Fruit fly (Drosophila melanogaster) whole organism, embryonic: ENCODE data around the gene SPH93.

ENCODE experiments used
- Antp ChIP-seq: fragments of 200-800 bp; sonication (Bioruptor generic); optimal IDR thresholded peaks from 3 replicates; lab custom pipeline; 2016; ENCODE audit warnings: missing biosample characterization, missing genetic modification characterization
- Atf-2 ChIP-seq: fragments of 200-800 bp; sonication (Bioruptor generic); optimal IDR thresholded peaks from 2 replicates; lab custom pipeline; 2016; ENCODE audit warnings: missing biosample characterization, missing genetic modification characterization
- Blimp-1 ChIP-seq: fragments of 200-800 bp; sonication (Bioruptor generic); optimal IDR thresholded peaks from 3 replicates; lab custom pipeline; 2018; ENCODE audit warnings: missing biosample characterization, missing genetic modification characterization, mild to moderate bottlenecking, moderate library complexity, missing genetic modification reagents
- BtbVII ChIP-seq: fragments of 200-800 bp; sonication (Bioruptor generic); optimal IDR thresholded peaks from 3 replicates; lab custom pipeline; 2017; ENCODE audit warnings: missing biosample characterization, mild to moderate bottlenecking, missing genetic modification characterization
- CG10274 ChIP-seq: fragments of 200-800 bp; sonication (Bioruptor generic); optimal IDR thresholded peaks from 3 replicates; lab custom pipeline; 2017; ENCODE audit warnings: missing biosample characterization, mild to moderate bottlenecking, missing genetic modification characterization
- CG10565 ChIP-seq: fragments of 200-800 bp; sonication (Bioruptor generic); optimal IDR thresholded peaks from 3 replicates; lab custom pipeline; 2016; ENCODE audit warnings: missing biosample characterization, mild to moderate bottlenecking, missing genetic modification characterization
- CG11723 ChIP-seq: fragments of 200-800 bp; sonication (Bioruptor generic); optimal IDR thresholded peaks from 2 replicates; lab custom pipeline; 2017; ENCODE audit warnings: missing biosample characterization, mild to moderate bottlenecking, missing genetic modification characterization
- CG12071 ChIP-seq: fragments of 200-800 bp; sonication (Bioruptor generic); optimal IDR thresholded peaks from 3 replicates; lab custom pipeline; 2018; ENCODE audit warnings: missing biosample characterization, mild to moderate bottlenecking, missing genetic modification characterization
- CG12104 ChIP-seq: fragments of 200-800 bp; sonication (Bioruptor generic); optimal IDR thresholded peaks from 3 replicates; lab custom pipeline; 2016; ENCODE audit warnings: missing biosample characterization, missing genetic modification characterization
- CG12236 ChIP-seq: fragments of 200-800 bp; sonication (Bioruptor generic); optimal IDR thresholded peaks from 2 replicates; lab custom pipeline; 2016; ENCODE audit warnings: missing biosample characterization, missing genetic modification characterization
- CG12659 ChIP-seq: fragments of 200-800 bp; sonication (Bioruptor generic); optimal IDR thresholded peaks from 3 replicates; lab custom pipeline; 2017; ENCODE audit warnings: mild to moderate bottlenecking, missing biosample characterization, missing genetic modification reagents, missing genetic modification characterization
- CG12769 ChIP-seq: fragments of 200-800 bp; sonication (Bioruptor generic); optimal IDR thresholded peaks from 2 replicates; lab custom pipeline; 2019; ENCODE audit warnings: missing biosample characterization, mild to moderate bottlenecking, missing genetic modification characterization, moderate library complexity
- CG13424 ChIP-seq: fragments of 200-800 bp; sonication (Bioruptor generic); optimal IDR thresholded peaks from 2 replicates; lab custom pipeline; 2019; ENCODE audit warnings: missing biosample characterization, mild to moderate bottlenecking, missing genetic modification characterization, moderate library complexity
- CG14014 ChIP-seq: fragments of 200-800 bp; sonication (Bioruptor generic); IDR thresholded peaks from 2 replicates; pipeline ENCODE4 v1.3.6; 2022; ENCODE audit warnings: missing biosample characterization, missing genetic modification characterization
- CG14667 ChIP-seq: fragments of 200-800 bp; sonication (Bioruptor generic); IDR thresholded peaks from 2 replicates; pipeline ENCODE4 v1.3.6; 2022; ENCODE audit warnings: missing biosample characterization, missing genetic modification characterization
- CG17186 ChIP-seq: fragments of 200-800 bp; sonication (Bioruptor generic); optimal IDR thresholded peaks from 3 replicates; lab custom pipeline; 2017; ENCODE audit warnings: missing biosample characterization, missing genetic modification reagents, missing genetic modification characterization
- CG17385 ChIP-seq: fragments of 200-800 bp; sonication (Bioruptor generic); optimal IDR thresholded peaks from 3 replicates; lab custom pipeline; 2018; ENCODE audit warnings: missing biosample characterization, mild to moderate bottlenecking, missing genetic modification characterization
- CG2678 ChIP-seq: fragments of 200-800 bp; sonication (Bioruptor generic); optimal IDR thresholded peaks from 3 replicates; lab custom pipeline; 2019; ENCODE audit warnings: missing biosample characterization, mild to moderate bottlenecking, missing genetic modification characterization, moderate library complexity
- CG30431 ChIP-seq: fragments of 200-800 bp; sonication (Bioruptor generic); optimal IDR thresholded peaks from 2 replicates; lab custom pipeline; 2017; ENCODE audit warnings: missing biosample characterization, missing genetic modification characterization
- CG34376 ChIP-seq: fragments of 200-800 bp; sonication (Bioruptor generic); optimal IDR thresholded peaks from 2 replicates; lab custom pipeline; 2018; ENCODE audit warnings: missing biosample characterization, mild to moderate bottlenecking, missing genetic modification characterization
- CG4854 ChIP-seq: fragments of 200-800 bp; sonication (Bioruptor generic); optimal IDR thresholded peaks from 2 replicates; lab custom pipeline; 2016; ENCODE audit warnings: missing biosample characterization, missing genetic modification characterization, inconsistent platforms
- CG6654 ChIP-seq: fragments of 200-800 bp; sonication (Bioruptor generic); optimal IDR thresholded peaks from 2 replicates; lab custom pipeline; 2017; ENCODE audit warnings: missing biosample characterization, mild to moderate bottlenecking, missing genetic modification characterization
- CG7786 ChIP-seq: fragments of 200-800 bp; sonication (Bioruptor generic); optimal IDR thresholded peaks from 2 replicates; lab custom pipeline; 2016; ENCODE audit warnings: missing biosample characterization, missing genetic modification characterization
- CG9932 ChIP-seq: fragments of 200-800 bp; sonication (Bioruptor generic); IDR thresholded peaks from 2 replicates; pipeline ENCODE4 v1.3.6; 2022; ENCODE audit warnings: missing biosample characterization, missing genetic modification characterization
- CrebB ChIP-seq: fragments of 200-800 bp; sonication (Bioruptor generic); optimal IDR thresholded peaks from 3 replicates; lab custom pipeline; 2018; ENCODE audit warnings: missing biosample characterization, mild to moderate bottlenecking, missing genetic modification characterization
- D19B ChIP-seq: fragments of 200-800 bp; sonication (Bioruptor generic); optimal IDR thresholded peaks from 2 replicates; lab custom pipeline; 2017; ENCODE audit warnings: missing biosample characterization, mild to moderate bottlenecking, missing genetic modification characterization
- Dll ChIP-seq: fragments of 200-800 bp; sonication (Bioruptor generic); IDR thresholded peaks from 4 replicates; pipeline ENCODE4 v1.3.6; 2022; ENCODE audit warnings: missing biosample characterization, missing genetic modification characterization; ENCODE audit not compliant: partially characterized antibody
- Elba2 ChIP-seq: fragments of 200-800 bp; sonication (Bioruptor generic); optimal IDR thresholded peaks from 3 replicates; lab custom pipeline; 2016; ENCODE audit warnings: missing biosample characterization, missing genetic modification characterization
- Fer1 ChIP-seq: fragments of 200-800 bp; sonication (Bioruptor generic); optimal IDR thresholded peaks from 2 replicates; lab custom pipeline; 2017; ENCODE audit warnings: missing biosample characterization, mild to moderate bottlenecking, missing genetic modification characterization
- Lpt ChIP-seq: fragments of >200 bp; optimal IDR thresholded peaks from 2 replicates; lab custom pipeline; 2018; ENCODE audit warnings: missing biosample characterization, missing genetic modification characterization
- Pdp1 ChIP-seq, 2 experiments: fragments of 200-800 bp; sonication (Bioruptor generic); optimal IDR thresholded peaks; 3 replicates each; lab custom pipeline; 2016; ENCODE audit warnings: missing biosample characterization in 2 of 2, missing genetic modification characterization in 2 of 2, mild to moderate bottlenecking in 1 of 2, moderate library complexity in 1 of 2
- Rfx ChIP-seq: fragments of 200-800 bp; sonication (Bioruptor generic); IDR thresholded peaks from 2 replicates; pipeline ENCODE4 v1.3.6; 2022; ENCODE audit warnings: missing biosample characterization, missing genetic modification characterization
- YL-1 ChIP-seq: fragments of 200-800 bp; sonication (Bioruptor generic); optimal IDR thresholded peaks from 3 replicates; lab custom pipeline; 2017; ENCODE audit warnings: missing biosample characterization, mild to moderate bottlenecking, missing genetic modification characterization
- ab ChIP-seq: fragments of 200-800 bp; sonication (Bioruptor generic); optimal IDR thresholded peaks from 2 replicates; lab custom pipeline; 2016; ENCODE audit warnings: missing biosample characterization, missing genetic modification characterization
- al ChIP-seq: fragments of 200-800 bp; sonication (Bioruptor generic); IDR thresholded peaks from 2 replicates; pipeline ENCODE4 v1.3.6; 2022; ENCODE audit warnings: missing biosample characterization, missing genetic modification characterization
- cas ChIP-seq: fragments of 200-800 bp; sonication (Bioruptor generic); IDR thresholded peaks from 2 replicates; pipeline ENCODE4 v1.3.6; 2022; ENCODE audit warnings: missing biosample characterization, missing genetic modification characterization
- cg ChIP-seq: fragments of 200-800 bp; sonication (Bioruptor generic); optimal IDR thresholded peaks from 3 replicates; lab custom pipeline; 2019; ENCODE audit warnings: missing biosample characterization, mild to moderate bottlenecking, missing genetic modification characterization, moderate library complexity
- danr ChIP-seq: fragments of 200-800 bp; sonication (Bioruptor generic); IDR thresholded peaks from 2 replicates; pipeline ENCODE4 v1.3.6; 2022; ENCODE audit warnings: missing biosample characterization, missing genetic modification characterization
- emc ChIP-seq: fragments of 200-800 bp; sonication (Bioruptor generic); optimal IDR thresholded peaks from 2 replicates; lab custom pipeline; 2016; ENCODE audit warnings: missing biosample characterization, missing genetic modification characterization
- eyg ChIP-seq: fragments of 200-800 bp; sonication (Bioruptor generic); optimal IDR thresholded peaks from 3 replicates; lab custom pipeline; 2016; ENCODE audit warnings: missing biosample characterization, missing genetic modification characterization
- fd64A ChIP-seq: fragments of 200-800 bp; sonication (Bioruptor generic); optimal IDR thresholded peaks from 3 replicates; lab custom pipeline; 2018; ENCODE audit warnings: missing biosample characterization, mild to moderate bottlenecking, missing genetic modification characterization
- lab ChIP-seq: fragments of 200-800 bp; sonication (Bioruptor generic); optimal IDR thresholded peaks from 3 replicates; lab custom pipeline; 2017; ENCODE audit warnings: missing biosample characterization, missing genetic modification characterization, mild to moderate bottlenecking, moderate library complexity, missing genetic modification reagents
- mld ChIP-seq: fragments of 200-800 bp; sonication (Bioruptor generic); IDR thresholded peaks from 3 replicates; pipeline ENCODE4 v1.3.6; 2022; ENCODE audit warnings: missing biosample characterization, missing genetic modification characterization; ENCODE audit not compliant: partially characterized antibody
- oc ChIP-seq: fragments of 200-800 bp; sonication (Bioruptor generic); optimal IDR thresholded peaks from 2 replicates; lab custom pipeline; 2018; ENCODE audit warnings: missing biosample characterization, mild to moderate bottlenecking, missing genetic modification characterization, moderate library complexity
- sisA ChIP-seq: fragments of 200-800 bp; sonication (Bioruptor generic); IDR thresholded peaks from 2 replicates; pipeline ENCODE4 v1.3.6; 2022; ENCODE audit warnings: missing biosample characterization, missing genetic modification characterization
- sna ChIP-seq: fragments of 200-800 bp; sonication (Bioruptor generic); IDR thresholded peaks from 2 replicates; pipeline ENCODE4 v1.3.6; 2022; ENCODE audit warnings: missing biosample characterization, missing genetic modification characterization; ENCODE audit not compliant: partially characterized antibody
- stc ChIP-seq: fragments of 200-800 bp; sonication (Bioruptor generic); IDR thresholded peaks from 2 replicates; pipeline ENCODE4 v1.3.6; 2022; ENCODE audit warnings: missing biosample characterization, missing genetic modification characterization
- wor ChIP-seq: fragments of 200-800 bp; sonication (Bioruptor generic); IDR thresholded peaks from 2 replicates; pipeline ENCODE4 v1.3.6; 2022; ENCODE audit warnings: missing biosample characterization, missing genetic modification characterization
- z ChIP-seq: fragments of 200-800 bp; sonication (Bioruptor generic); IDR thresholded peaks from 3 replicates; pipeline ENCODE4 v1.3.6; 2022; ENCODE audit warnings: missing biosample characterization, missing genetic modification characterization

Gene SPH93

DNA sequence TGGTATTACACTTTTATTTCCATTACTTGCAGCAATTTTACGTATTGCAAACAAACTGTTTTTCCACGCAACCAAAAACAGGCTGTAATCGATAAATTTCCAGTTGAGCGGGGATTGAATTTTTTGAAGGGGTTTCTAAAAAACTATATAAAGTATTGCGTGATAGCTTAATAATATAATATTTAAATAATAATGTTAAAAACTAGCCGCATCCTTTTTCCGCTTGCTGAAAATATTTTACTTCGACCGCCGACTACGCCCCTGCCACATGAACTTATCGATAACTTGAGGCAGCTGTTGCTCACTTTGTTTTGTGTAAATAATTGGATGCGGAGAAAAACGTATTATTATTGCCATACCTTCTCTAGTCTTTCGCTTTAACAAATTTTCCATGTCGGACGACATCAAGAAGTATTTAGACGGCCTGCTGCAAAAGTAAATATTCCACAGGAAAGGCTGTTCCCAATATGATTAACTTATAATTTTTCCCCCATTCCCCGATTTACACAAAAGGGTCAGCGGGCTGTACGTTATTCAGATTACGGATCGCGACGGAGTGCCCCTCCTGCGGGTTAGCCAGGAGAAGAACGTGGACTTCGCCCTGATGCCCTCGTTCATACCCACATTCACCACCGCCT, 25.3 kb upstream of the SPH93 start, which contains the start of the genes fws and Lamtor3 (continued):
- TF ChIP-seq oc (peak; percentile 99), CG30431 (peak; percentile 98), Lpt (GFP tag; lab: Kevin White, UChicago) (no peak), wor (GFP tag; lab: Robert Waterston, UW) (peak; percentile 99), CG17385 (peak; percentile 96), CG4854 (GFP tag; lab: Kevin White, UChicago) (peak; percentile 89), mld (GFP tag; lab: Robert Waterston, UW) (peak; percentile 49; the same call in 1 of the 3 replicates), CG14667 (GFP tag; lab: Robert Waterston, UW) (peak; percentile 99), emc (GFP tag; lab: Kevin White, UChicago) (peak; percentile 52), Rfx (GFP tag; lab: Robert Waterston, UW) (peak; percentile 99), al (GFP tag; lab: Robert Waterston, UW) (peak; percentile 99), CG10565 (GFP tag; lab: Kevin White, UChicago) (peak; percentile 74), CG6654 (peak; percentile 91), Dll (GFP tag; lab: Robert Waterston, UW) (peak; percentile 74), CG10274 (GFP tag; lab: Kevin White, UChicago) (peak; percentile 84), YL-1 (GFP tag; lab: Kevin White, UChicago) (peak; percentile 92), sisA (GFP tag; lab: Robert Waterston, UW) (peak; percentile 98), CrebB (peak; percentile 95), Atf-2 (GFP tag; lab: Kevin White, UChicago) (peak; percentile 68), sna (GFP tag; lab: Robert Waterston, UW) (0 out of 2 replicates have a peak, but pooled peaks have one; percentile 40), CG9932 (peak; percentile 99), CG2678 (peak; percentile 98), CG13424 (peak; percentile 97), danr (GFP tag; lab: Robert Waterston, UW) (peak; percentile 97), ab (GFP tag; lab: Kevin White, UChicago) (peak; percentile 81), CG14014 (peak; percentile 99), CG34376 (GFP tag; lab: Kevin White, UChicago) (peak; percentile 79), CG12104 (GFP tag; lab: Kevin White, UChicago) (peak; percentile 87), CG12236 (peak; percentile 57), Pdp1 (GFP tag; optimal IDR thresholded peaks at IDR 0.05; lab: Kevin White, UChicago) (peak; percentile 83 to 85), Blimp-1 (peak; percentile 96), CG17186 (GFP tag; lab: Kevin White, UChicago) (peak; percentile 91), Elba2 (GFP tag; lab: Kevin White, UChicago) (peak; percentile 75), CG12659 (GFP tag; lab: Kevin White, UChicago) (peak; percentile 99), cg (GFP tag; lab: Kevin White, UChicago) (no peak), lab (GFP tag; lab: Kevin White, UChicago) (peak; percentile 99), Antp (peak; percentile 72), stc (GFP tag; lab: Robert Waterston, UW) (peak; percentile 99), CG12071 (peak; percentile 95), D19B (GFP tag; lab: Kevin White, UChicago) (peak; percentile 96), eyg (GFP tag; lab: Kevin White, UChicago) (peak; percentile 61), Fer1 (peak; percentile 96), CG7786 (GFP tag; lab: Kevin White, UChicago) (peak; percentile 90), fd64A (peak; percentile 93), z (GFP tag; lab: Robert Waterston, UW) (peak; percentile 80), cas (peak; percentile 98), BtbVII (GFP tag; lab: Kevin White, UChicago) (peak; percentile 96), CG12769 (tag; lab: Kevin White, UChicago) (peak; percentile 95), CG11723 (GFP tag; lab: Kevin White, UChicago) (peak; percentile 94)
